Worm (Caenorhabditis elegans): ENCODE measurements around the gene str-165.

Gene str-165

ce11 chrV:13858906-13859305, 28.0 kb downstream of the str-165 start, which contains the start of gene srx-135:
Gene srx-135 (plus strand): TSS chrV:13859206.
- TF ChIP-seq nhr-23 (tag; optimal IDR thresholded peaks at IDR 0.05) (no peak), mbf-1 (tag; optimal IDR thresholded peaks at IDR 0.05) (no peak), alr-1 (tag; optimal IDR thresholded peaks at IDR 0.05) (no peak), nhr-129 (tag; optimal IDR thresholded peaks at IDR 0.05) (no peak), zag-1 (tag; optimal IDR thresholded peaks at IDR 0.05) (no peak), ama-1 (optimal IDR thresholded peaks at IDR 0.05) (no peak)

- no peak for TF ChIP-seq mab-5 (tag; optimal IDR thresholded peaks at IDR 0.05)
- TF ChIP-seq lin-13 (GFP tag; optimal IDR thresholded peaks at IDR 0.05): no peak
- TF ChIP-seq unc-55 (GFP tag; optimal IDR thresholded peaks at IDR 0.05): no peak
- TF ChIP-seq ztf-4 (tag; optimal IDR thresholded peaks at IDR 0.05): no peak
- no peak for TF ChIP-seq nhr-10 (tag; optimal IDR thresholded peaks at IDR 0.05)
- no peak for TF ChIP-seq nhr-21 (tag; optimal IDR thresholded peaks at IDR 0.05)
- no peak for TF ChIP-seq sem-4 (tag; optimal IDR thresholded peaks at IDR 0.05)
- TF ChIP-seq C34F6.9 (tag; optimal IDR thresholded peaks at IDR 0.05): no peak
- TF ChIP-seq ZK546.5 (tag; optimal IDR thresholded peaks at IDR 0.05): no peak
- no peak for TF ChIP-seq nhr-23 (tag; optimal IDR thresholded peaks at IDR 0.05)
- TF ChIP-seq lin-11 (tag; optimal IDR thresholded peaks at IDR 0.05): no peak
- no peak for TF ChIP-seq mdl-1 (tag; optimal IDR thresholded peaks at IDR 0.05)
- TF ChIP-seq Y55F3AM.14 (GFP tag; optimal IDR thresholded peaks at IDR 0.05): no peak
These were observed 31.6 kb downstream of the str-165 start, which contains the start of gene srx-137 for ce11 chrV:13862505-13862904. Gene srx-137 (plus strand): TSS chrV:13862805.

- no peak for TF ChIP-seq lin-11 (tag; optimal IDR thresholded peaks at IDR 0.05)
These were observed 32.8 kb downstream of the str-165 start for ce11 chrV:13863700-13864099.

ce11 chrV:13866353-13866752, 35.4 kb downstream of the str-165 start, which contains the start of gene nhr-175:
Gene nhr-175 (plus strand): TSS chrV:13866691.
- TF ChIP-seq zag-1 (tag; optimal IDR thresholded peaks at IDR 0.05) (no peak), nhr-23 (tag; optimal IDR thresholded peaks at IDR 0.05) (peak; percentile 52), mdl-1 (tag; optimal IDR thresholded peaks at IDR 0.05) (no peak), Y55F3AM.14 (GFP tag; optimal IDR thresholded peaks at IDR 0.05) (no peak), lin-13 (GFP tag; optimal IDR thresholded peaks at IDR 0.05) (no peak), nhr-12 (tag; optimal IDR thresholded peaks at IDR 0.05) (no peak), R02D3.7 (tag; optimal IDR thresholded peaks at IDR 0.05) (no peak), skn-1 (tag; optimal IDR thresholded peaks at IDR 0.05) (no peak), ama-1 (optimal IDR thresholded peaks at IDR 0.05) (no peak), sem-4 (tag; optimal IDR thresholded peaks at IDR 0.05) (no peak), unc-62 (GFP tag; optimal IDR thresholded peaks at IDR 0.05) (no peak), aly-2 (tag; optimal IDR thresholded peaks at IDR 0.05) (no peak), ceh-16 (tag; optimal IDR thresholded peaks at IDR 0.05) (peak; percentile 62), egl-27 (tag; optimal IDR thresholded peaks at IDR 0.05) (no peak), sma-3 (GFP tag; optimal IDR thresholded peaks at IDR 0.05) (no peak), ztf-1 (GFP tag; conservative IDR thresholded peaks at IDR 0.05) (no peak), unc-39 (tag; optimal IDR thresholded peaks at IDR 0.05) (no peak), unc-55 (GFP tag; optimal IDR thresholded peaks at IDR 0.05) (no peak), ztf-4 (tag; optimal IDR thresholded peaks at IDR 0.05) (no peak), crh-2 (tag; optimal IDR thresholded peaks at IDR 0.05) (no peak), gmeb-1 (tag; optimal IDR thresholded peaks at IDR 0.05) (no peak), elt-1 (tag; optimal IDR thresholded peaks at IDR 0.05) (peak; percentile 87), nhr-237 (tag; optimal IDR thresholded peaks at IDR 0.05) (no peak), mab-5 (tag; optimal IDR thresholded peaks at IDR 0.05) (no peak), nhr-129 (tag; optimal IDR thresholded peaks at IDR 0.05) (no peak), ztf-11 (tag; optimal IDR thresholded peaks at IDR 0.05) (no peak), sma-9 (GFP tag; optimal IDR thresholded peaks at IDR 0.05) (peak; percentile 69), sma-9 (tag; optimal IDR thresholded peaks at IDR 0.05) (no peak), nhr-10 (tag; optimal IDR thresholded peaks at IDR 0.05) (no peak), F13H6.1 (tag; optimal IDR thresholded peaks at IDR 0.05) (no peak), peb-1 (tag; optimal IDR thresholded peaks at IDR 0.05) (no peak), nhr-11 (tag; optimal IDR thresholded peaks at IDR 0.05) (no peak), ZK546.5 (tag; optimal IDR thresholded peaks at IDR 0.05) (no peak), nhr-77 (tag; optimal IDR thresholded peaks at IDR 0.05) (no peak)

Measured in whole organism, L2 larva.